Fruit fly (Drosophila melanogaster): ENCODE results near the gene beat-Vb.

beat-Vb gene

dm6 chr3R:12980628-12981219 is 64.9 kb downstream of the beat-Vb start, which contains the start of gene Paip2 (continued):
- TF ChIP-seq CG6683 (GFP tag; optimal IDR thresholded peaks at IDR 0.05) (no peak), HLHmδ (GFP tag; optimal IDR thresholded peaks at IDR 0.05) (no peak), CG18619 (GFP tag; optimal IDR thresholded peaks at IDR 0.05) (no peak), CG12659 (GFP tag; optimal IDR thresholded peaks at IDR 0.05) (peak; percentile 70), CG7987 (GFP tag; optimal IDR thresholded peaks at IDR 0.05) (no peak), CG18011 (GFP tag; optimal IDR thresholded peaks at IDR 0.05) (peak; percentile 88), Ada2b (GFP tag; IDR thresholded peaks at IDR 0.05) (no peak), Taf1 (GFP tag; IDR thresholded peaks at IDR 0.05) (no peak), sc (optimal IDR thresholded peaks at IDR 0.05) (no peak), sc (GFP tag; optimal IDR thresholded peaks at IDR 0.05) (no peak), ind (GFP tag; optimal IDR thresholded peaks at IDR 0.05) (no peak), CG32772 (GFP tag; IDR thresholded peaks at IDR 0.05) (peak; percentile 58), dan (GFP tag; IDR thresholded peaks at IDR 0.05) (no peak), NK7.1 (GFP tag; optimal IDR thresholded peaks at IDR 0.05) (no peak), CG13287 (GFP tag; IDR thresholded peaks at IDR 0.05; ENCODE audit: partially characterized antibody) (peak; percentile 98), Mes4 (GFP tag; optimal IDR thresholded peaks at IDR 0.05) (no peak), CG7928 (GFP tag; optimal IDR thresholded peaks at IDR 0.05) (no peak), btn (GFP tag; optimal IDR thresholded peaks at IDR 0.05) (no peak), CG10267 (tag; optimal IDR thresholded peaks at IDR 0.05) (peak; percentile 71), Trl (optimal IDR thresholded peaks at IDR 0.05) (no peak), Trl (GFP tag; optimal IDR thresholded peaks at IDR 0.05) (peak; percentile 28), CG10979 (tag; optimal IDR thresholded peaks at IDR 0.05) (no peak), cato (GFP tag; optimal IDR thresholded peaks at IDR 0.05; ENCODE audit: borderline replicate concordance) (no peak), pita (GFP tag; optimal IDR thresholded peaks at IDR 0.05) (peak; percentile 89), CG4854 (GFP tag; optimal IDR thresholded peaks at IDR 0.05) (no peak), Atf3 (GFP tag; optimal IDR thresholded peaks at IDR 0.05) (peak; percentile 1), CG13775 (GFP tag; optimal IDR thresholded peaks at IDR 0.05) (no peak), CG13123 (GFP tag; optimal IDR thresholded peaks at IDR 0.05) (no peak), Ptx1 (GFP tag; IDR thresholded peaks at IDR 0.05) (no peak), CG1832 (GFP tag; optimal IDR thresholded peaks at IDR 0.05) (no peak), stwl (tag; optimal IDR thresholded peaks at IDR 0.05) (peak; percentile 69), CG6254 (GFP tag; optimal IDR thresholded peaks at IDR 0.05) (no peak), CG3847 (GFP tag; IDR thresholded peaks at IDR 0.05) (peak; percentile 28), sqz (GFP tag; optimal IDR thresholded peaks at IDR 0.05) (peak; percentile 81), NC2β (GFP tag; optimal IDR thresholded peaks at IDR 0.05) (no peak), run (tag; optimal IDR thresholded peaks at IDR 0.05) (no peak), jumu (GFP tag; optimal IDR thresholded peaks at IDR 0.05) (no peak), CG33557 (GFP tag; optimal IDR thresholded peaks at IDR 0.05) (no peak), ttk (GFP tag; IDR thresholded peaks at IDR 0.05) (no peak), insv (GFP tag; optimal IDR thresholded peaks at IDR 0.05) (peak in 1 of 2 experiments; percentile 32), gro (GFP tag; optimal IDR thresholded peaks at IDR 0.05) (no peak), gfzf (GFP tag; optimal IDR thresholded peaks at IDR 0.05) (peak; percentile 53), CkIIα-i1 (GFP tag; IDR thresholded peaks at IDR 0.05) (no peak), CG2129 (GFP tag; IDR thresholded peaks at IDR 0.05; ENCODE audit: partially characterized antibody) (peak; percentile 97), Opbp (GFP tag; IDR thresholded peaks at IDR 0.05; ENCODE audit: partially characterized antibody) (peak; percentile 96), Ssrp (tag; optimal IDR thresholded peaks at IDR 0.05) (no peak), dmrt99B (tag; optimal IDR thresholded peaks at IDR 0.05) (no peak), tup (GFP tag; optimal IDR thresholded peaks at IDR 0.05) (no peak), CG17829 (tag; optimal IDR thresholded peaks at IDR 0.05) (peak; percentile 61), gsb-n (tag; optimal IDR thresholded peaks at IDR 0.05) (no peak), CG12299 (tag; optimal IDR thresholded peaks at IDR 0.05) (peak; percentile 5)

All from whole organism, embryonic.